Worm (Caenorhabditis elegans): ENCODE results near the gene T26C5.5.

The T26C5.5 gene

ce11 chrII:9258566-9258965, 12.0 kb upstream of the T26C5.5 start:
- TF ChIP-seq sox-4 (tag; optimal IDR thresholded peaks at IDR 0.05) (no peak), ceh-48 (tag; optimal IDR thresholded peaks at IDR 0.05) (no peak), lin-11 (tag; optimal IDR thresholded peaks at IDR 0.05) (no peak), ama-1 (optimal IDR thresholded peaks at IDR 0.05) (peak; percentile 68), K09A11.1 (tag; optimal IDR thresholded peaks at IDR 0.05; ENCODE audit: insufficient read depth) (no peak), elt-4 (tag; optimal IDR thresholded peaks at IDR 0.05) (no peak), ceh-18 (tag; optimal IDR thresholded peaks at IDR 0.05) (no peak)

DNA sequence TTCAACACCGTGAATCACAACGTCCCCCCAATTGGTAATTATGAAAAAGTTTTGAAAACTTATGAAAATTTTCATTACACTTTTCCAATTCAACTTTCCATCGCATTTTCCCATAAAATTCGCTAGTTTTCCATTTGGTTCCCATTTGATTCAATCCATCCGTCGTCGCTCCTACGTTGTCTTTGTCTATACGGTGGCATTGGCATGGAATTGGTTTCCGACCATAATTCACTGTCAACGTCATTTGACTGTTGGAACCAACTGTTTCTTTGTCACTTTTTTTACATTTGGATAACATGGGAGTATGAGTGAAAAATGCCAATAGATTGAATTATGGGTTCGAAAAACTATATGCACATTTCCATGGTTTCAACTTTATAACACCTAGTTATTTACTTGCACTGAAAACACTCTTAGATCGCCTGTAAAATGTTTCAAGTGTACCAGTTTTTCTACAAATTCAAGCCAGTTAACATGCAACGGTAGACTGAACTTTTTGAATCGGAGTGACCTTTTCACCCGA, 11.5 kb upstream of the T26C5.5 start:
- peak; percentile 25 for TF ChIP-seq madf-2 (tag; optimal IDR thresholded peaks at IDR 0.05)
- peak; percentile 17 for TF ChIP-seq ceh-6 (GFP tag; optimal IDR thresholded peaks at IDR 0.05)
- TF ChIP-seq ceh-34 (tag; optimal IDR thresholded peaks at IDR 0.05), result no peak
- peak; percentile 9 for TF ChIP-seq ceh-24 (tag; optimal IDR thresholded peaks at IDR 0.05)

ce11 chrII:9254187-9254586, 7.6 kb upstream of the T26C5.5 start, which contains the start of gene nlp-82:
TSS of gene nlp-82 (minus strand) at chrII:9254287.
- no peak for TF ChIP-seq ceh-34 (tag; optimal IDR thresholded peaks at IDR 0.05)
- no peak for TF ChIP-seq pax-1 (tag; optimal IDR thresholded peaks at IDR 0.05)
- no peak for TF ChIP-seq nhr-11 (tag; optimal IDR thresholded peaks at IDR 0.05)
- TF ChIP-seq che-1 (tag; optimal IDR thresholded peaks at IDR 0.05), result no peak
- TF ChIP-seq dve-1 (tag; optimal IDR thresholded peaks at IDR 0.05), result no peak
- no peak for TF ChIP-seq odd-2 (tag; optimal IDR thresholded peaks at IDR 0.05)
- no peak for TF ChIP-seq hlh-8 (tag; optimal IDR thresholded peaks at IDR 0.05)

DNA sequence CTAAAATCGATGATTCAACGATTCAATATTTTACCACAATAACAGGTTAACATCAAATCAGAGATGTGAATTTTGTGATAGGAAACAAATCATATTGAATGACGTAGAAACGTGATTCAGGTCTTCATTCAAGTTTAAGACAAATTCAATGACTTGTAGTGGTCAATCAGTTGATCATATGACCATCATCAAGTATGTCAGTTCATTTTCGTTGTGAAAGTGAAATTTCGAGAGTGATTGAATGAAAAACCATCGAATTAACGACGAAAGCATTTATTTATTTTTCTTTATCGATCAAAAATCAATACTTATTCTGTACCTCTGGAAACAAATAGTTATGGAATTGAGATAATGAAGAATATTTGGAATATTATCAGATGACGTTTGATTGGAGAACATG, 5.0 kb upstream of the T26C5.5 start:
- TF ChIP-seq ceh-22 (tag; optimal IDR thresholded peaks at IDR 0.05), result no peak
- TF ChIP-seq gmeb-2 (tag; optimal IDR thresholded peaks at IDR 0.05), result no peak
- TF ChIP-seq rnt-1 (tag; optimal IDR thresholded peaks at IDR 0.05), result no peak
- no peak for TF ChIP-seq ama-1 (optimal IDR thresholded peaks at IDR 0.05)
- no peak for TF ChIP-seq C38D4.7 (GFP tag; optimal IDR thresholded peaks at IDR 0.05)
- TF ChIP-seq elt-2 (tag; optimal IDR thresholded peaks at IDR 0.05), result no peak
- no peak for TF ChIP-seq ttx-3 (tag; optimal IDR thresholded peaks at IDR 0.05)
- no peak for TF ChIP-seq ceh-34 (tag; optimal IDR thresholded peaks at IDR 0.05)
- no peak for TF ChIP-seq ceh-48 (tag; optimal IDR thresholded peaks at IDR 0.05)
- TF ChIP-seq Y22D7AL.16 (tag; optimal IDR thresholded peaks at IDR 0.05), result no peak
- TF ChIP-seq nhr-11 (tag; optimal IDR thresholded peaks at IDR 0.05), result no peak

DNA sequence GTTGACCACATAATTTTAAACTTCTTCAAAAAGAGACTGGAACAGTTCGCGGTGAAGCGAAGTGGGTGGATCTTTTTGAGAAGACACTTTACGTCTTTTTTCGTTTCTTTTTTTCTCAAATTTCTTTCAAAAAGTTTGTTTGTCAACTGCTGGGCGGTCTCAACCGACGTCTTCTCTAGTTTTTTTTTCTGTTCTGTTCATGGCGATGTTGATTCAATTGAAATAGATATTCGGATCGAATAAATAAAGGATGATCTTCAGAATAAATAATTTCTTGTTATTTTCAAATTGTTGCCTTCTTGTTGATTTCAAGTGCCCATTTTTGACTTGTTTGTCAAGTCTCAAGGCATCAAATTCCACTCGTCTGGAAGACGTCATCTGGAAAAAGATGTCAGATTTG, 3.9 kb upstream of the T26C5.5 start, which contains the start of gene T26C5.4:
T26C5.4 (minus strand) TSS at position 101 of the 400 bp plus-strand sequence.
- TF ChIP-seq C08G9.2 (tag; optimal IDR thresholded peaks at IDR 0.05), result no peak
- no peak for TF ChIP-seq pqm-1 (tag; optimal IDR thresholded peaks at IDR 0.05)
- TF ChIP-seq nhr-11 (tag; optimal IDR thresholded peaks at IDR 0.05), result no peak
- no peak for TF ChIP-seq zip-5 (tag; optimal IDR thresholded peaks at IDR 0.05)
- TF ChIP-seq sox-4 (tag; optimal IDR thresholded peaks at IDR 0.05), result no peak
- no peak for TF ChIP-seq unc-55 (GFP tag; optimal IDR thresholded peaks at IDR 0.05)
- no peak for TF ChIP-seq T23F11.4 (GFP tag; optimal IDR thresholded peaks at IDR 0.05)
- no peak for TF ChIP-seq K02D7.2 (tag; optimal IDR thresholded peaks at IDR 0.05)
- TF ChIP-seq eyg-1 (tag; optimal IDR thresholded peaks at IDR 0.05), result no peak
- no peak for TF ChIP-seq elt-4 (tag; optimal IDR thresholded peaks at IDR 0.05)
- TF ChIP-seq Y22D7AL.16 (tag; optimal IDR thresholded peaks at IDR 0.05), result no peak
- TF ChIP-seq ceh-2 (tag; optimal IDR thresholded peaks at IDR 0.05), result no peak
- TF ChIP-seq ceh-19 (GFP tag; optimal IDR thresholded peaks at IDR 0.05), result no peak
- TF ChIP-seq dve-1 (tag; optimal IDR thresholded peaks at IDR 0.05), result no peak
- TF ChIP-seq ceh-22 (tag; optimal IDR thresholded peaks at IDR 0.05), result no peak
- TF ChIP-seq ahr-1 (tag; optimal IDR thresholded peaks at IDR 0.05), result no peak
- TF ChIP-seq ref-2 (tag; optimal IDR thresholded peaks at IDR 0.05), result no peak
